Worm (Caenorhabditis elegans): ENCODE data around the gene apc-2.

apc-2 gene

ce11 chrIII:8080165-8080738 lies at the start of gene apc-2, which contains the start of gene dcr-1:
TSS of gene apc-2 (plus strand) at chrIII:8080629.
TSS of gene dcr-1 (minus strand) at chrIII:8080281.
- TF ChIP-seq drap-1 (GFP tag; optimal IDR thresholded peaks at IDR 0.05) (no peak), mab-5 (tag; optimal IDR thresholded peaks at IDR 0.05) (no peak), mep-1 (tag; optimal IDR thresholded peaks at IDR 0.05) (no peak)

ce11 chrIII:8030963-8031362 lies 49.5 kb upstream of the apc-2 start, which contains the start of gene F44B9.9:
TSS of gene F44B9.9 (minus strand) at chrIII:8031063.
- no peak for TF ChIP-seq ham-2 (GFP tag; optimal IDR thresholded peaks at IDR 0.05)
- TF ChIP-seq cnd-1 (tag; optimal IDR thresholded peaks at IDR 0.05), result no peak
- no peak for TF ChIP-seq lsy-2 (tag; optimal IDR thresholded peaks at IDR 0.05)
- TF ChIP-seq pha-4 (tag; optimal IDR thresholded peaks at IDR 0.05), result no peak
- no peak for TF ChIP-seq unc-120 (tag; optimal IDR thresholded peaks at IDR 0.05; ENCODE audit: poor library complexity, severe bottlenecking)
- TF ChIP-seq blmp-1 (tag; optimal IDR thresholded peaks at IDR 0.05), result no peak
- TF ChIP-seq unc-39 (tag; optimal IDR thresholded peaks at IDR 0.05), result no peak
- TF ChIP-seq ceh-39 (tag; optimal IDR thresholded peaks at IDR 0.05), result no peak
- TF ChIP-seq ceh-43 (GFP tag; optimal IDR thresholded peaks at IDR 0.05), result no peak
- TF ChIP-seq nhr-12 (tag; optimal IDR thresholded peaks at IDR 0.05), result no peak
- TF ChIP-seq nhr-76 (tag; optimal IDR thresholded peaks at IDR 0.05), result no peak
- TF ChIP-seq drap-1 (GFP tag; optimal IDR thresholded peaks at IDR 0.05), result no peak
- TF ChIP-seq ceh-83 (GFP tag; optimal IDR thresholded peaks at IDR 0.05), result no peak

ce11 chrIII:8033534-8033933 lies 46.9 kb upstream of the apc-2 start, which contains the start of gene F44B9.10:
TSS of gene F44B9.10 (minus strand) at chrIII:8033634.
- TF ChIP-seq nhr-237 (tag; optimal IDR thresholded peaks at IDR 0.05) (no peak), cnd-1 (tag; optimal IDR thresholded peaks at IDR 0.05) (no peak), blmp-1 (tag; optimal IDR thresholded peaks at IDR 0.05) (no peak), ceh-43 (GFP tag; optimal IDR thresholded peaks at IDR 0.05) (no peak), mab-5 (tag; optimal IDR thresholded peaks at IDR 0.05) (no peak), M03D4.4 (tag; optimal IDR thresholded peaks at IDR 0.05) (no peak), bed-3 (GFP tag; optimal IDR thresholded peaks at IDR 0.05) (no peak), flh-1 (GFP tag; optimal IDR thresholded peaks at IDR 0.05) (no peak), nhr-2 (tag; optimal IDR thresholded peaks at IDR 0.05) (no peak), mls-2 (tag; optimal IDR thresholded peaks at IDR 0.05) (no peak), nhr-28 (tag; optimal IDR thresholded peaks at IDR 0.05) (no peak)

- TF ChIP-seq bed-3 (GFP tag; optimal IDR thresholded peaks at IDR 0.05), result no peak
- TF ChIP-seq ceh-39 (tag; optimal IDR thresholded peaks at IDR 0.05), result no peak
- TF ChIP-seq hlh-1 (tag; optimal IDR thresholded peaks at IDR 0.05), result no peak
- no peak for TF ChIP-seq sptf-1 (tag; optimal IDR thresholded peaks at IDR 0.05)
- TF ChIP-seq lsy-2 (tag; optimal IDR thresholded peaks at IDR 0.05), result no peak
- no peak for TF ChIP-seq ham-2 (GFP tag; optimal IDR thresholded peaks at IDR 0.05)
- TF ChIP-seq unc-62 (GFP tag; optimal IDR thresholded peaks at IDR 0.05), result no peak
- no peak for TF ChIP-seq ztf-11 (tag; optimal IDR thresholded peaks at IDR 0.05)
- no peak for TF ChIP-seq nhr-76 (tag; optimal IDR thresholded peaks at IDR 0.05)
- TF ChIP-seq nhr-28 (tag; optimal IDR thresholded peaks at IDR 0.05), result no peak
- TF ChIP-seq cnd-1 (tag; optimal IDR thresholded peaks at IDR 0.05), result no peak
- TF ChIP-seq tbx-8 (GFP tag; optimal IDR thresholded peaks at IDR 0.05), result no peak
- no peak for TF ChIP-seq ceh-43 (GFP tag; optimal IDR thresholded peaks at IDR 0.05)
- no peak for TF ChIP-seq nhr-2 (tag; optimal IDR thresholded peaks at IDR 0.05)
- no peak for TF ChIP-seq nhr-12 (tag; optimal IDR thresholded peaks at IDR 0.05)
- TF ChIP-seq unc-39 (tag; optimal IDR thresholded peaks at IDR 0.05), result no peak
- no peak for TF ChIP-seq mep-1 (tag; optimal IDR thresholded peaks at IDR 0.05)
These were observed 44.4 kb upstream of the apc-2 start for ce11 chrIII:8036050-8036449.

- TF ChIP-seq hlh-1 (tag; optimal IDR thresholded peaks at IDR 0.05) (no peak), M03D4.4 (tag; optimal IDR thresholded peaks at IDR 0.05) (no peak), nhr-237 (tag; optimal IDR thresholded peaks at IDR 0.05) (no peak), ham-2 (GFP tag; optimal IDR thresholded peaks at IDR 0.05) (no peak), unc-39 (tag; optimal IDR thresholded peaks at IDR 0.05) (no peak), lin-32 (GFP tag; optimal IDR thresholded peaks at IDR 0.05) (no peak), elt-3 (tag; optimal IDR thresholded peaks at IDR 0.05) (no peak), elt-1 (tag; optimal IDR thresholded peaks at IDR 0.05; ENCODE audit: borderline replicate concordance, insufficient read depth) (no peak), ces-1 (GFP tag; optimal IDR thresholded peaks at IDR 0.05) (no peak), nhr-2 (tag; optimal IDR thresholded peaks at IDR 0.05) (no peak), sptf-1 (tag; optimal IDR thresholded peaks at IDR 0.05) (no peak), mls-2 (tag; optimal IDR thresholded peaks at IDR 0.05) (no peak), nhr-28 (tag; optimal IDR thresholded peaks at IDR 0.05) (no peak), bed-3 (GFP tag; optimal IDR thresholded peaks at IDR 0.05) (no peak), ceh-39 (tag; optimal IDR thresholded peaks at IDR 0.05) (no peak)
These were observed 43.9 kb upstream of the apc-2 start for ce11 chrIII:8036497-8036896.

All from whole organism, mixed stage, embryonic.